Worm (Caenorhabditis elegans) whole organism, L4 larva: ENCODE measurements around the gene T12B3.2.

Experiments used
- ZK546.5 ChIP-seq, 2 experiments: sonication (generic microtip); optimal IDR thresholded peaks; 2 replicates each; lab custom pipeline; 2017; ENCODE audit warnings: missing biosample characterization in 2 of 2, missing genetic modification characterization in 2 of 2
- ceh-82 ChIP-seq: sonication (generic microtip); optimal IDR thresholded peaks from 2 replicates; lab custom pipeline; 2017; ENCODE audit warnings: missing biosample characterization, missing genetic modification characterization
- dmd-9 ChIP-seq: fragments of 200-800 bp; sonication (Bioruptor generic); IDR thresholded peaks from 2 replicates; pipeline ENCODE4 v1.3.6; 2022; ENCODE audit warnings: missing genetic modification reagents, missing genetic modification characterization, missing compliant biosample characterization
- lsy-2 ChIP-seq, 2 experiments: fragments of 150-350 bp in 1 of 2; sonication (generic microtip) in 1 of 2; optimal IDR thresholded peaks; 2 replicates each; lab custom pipeline; 2014 to 2017; ENCODE audit warnings: missing biosample characterization in 2 of 2, missing genetic modification characterization in 2 of 2
- madf-5 ChIP-seq, 2 experiments: fragments of 200-800 bp; sonication (Bioruptor generic); IDR thresholded peaks; 2 replicates each; pipeline ENCODE4 v1.3.6; 2022; ENCODE audit warnings: missing compliant biosample characterization in 2 of 2, missing genetic modification characterization in 2 of 2
- nhr-111 ChIP-seq: fragments of 200-800 bp; sonication (Bioruptor generic); optimal IDR thresholded peaks from 2 replicates; lab custom pipeline; 2018; ENCODE audit warnings: mild to moderate bottlenecking, missing genetic modification characterization, missing compliant biosample characterization
- nhr-237 ChIP-seq: sonication (generic microtip); optimal IDR thresholded peaks from 2 replicates; lab custom pipeline; 2017; ENCODE audit warnings: missing biosample characterization, missing genetic modification characterization
- set-16 ChIP-seq: fragments of 200-800 bp; sonication (Bioruptor generic); IDR thresholded peaks from 2 replicates; pipeline ENCODE4 v1.3.6; 2022; ENCODE audit warnings: missing genetic modification reagents, missing genetic modification characterization, missing compliant biosample characterization
- snpc-4 ChIP-seq: fragments of 150-350 bp; optimal IDR thresholded peaks from 2 replicates; lab custom pipeline; 2014; ENCODE audit warnings: missing biosample characterization, missing genetic modification characterization
- zip-11 ChIP-seq: fragments of 200-800 bp; sonication (Bioruptor generic); IDR thresholded peaks from 2 replicates; pipeline ENCODE4 v1.3.6; 2022; ENCODE audit warnings: missing genetic modification characterization, missing compliant biosample characterization

- TF ChIP-seq lsy-2 (tag; optimal IDR thresholded peaks at IDR 0.05; lab: Kevin White, UChicago) (no peak), ZK546.5 (tag; optimal IDR thresholded peaks at IDR 0.05; lab: Kevin White, UChicago) (no peak), zip-11 (GFP tag; lab: Robert Waterston, UW) (no peak), nhr-111 (GFP tag; lab: Kevin White, UChicago) (no peak), snpc-4 (tag; lab: Kevin White, UChicago) (no peak), madf-5 (GFP tag; IDR thresholded peaks at IDR 0.05; lab: Robert Waterston, UW) (no peak), nhr-237 (tag; lab: Kevin White, UChicago) (no peak), dmd-9 (GFP tag; lab: Robert Waterston, UW) (no peak), ceh-82 (no peak), set-16 (GFP tag; lab: Robert Waterston, UW) (no peak)
Measured at ce11 chrIV:7393700-7394099, 17.1 kb downstream of the T12B3.2 start, which contains the start of gene pitr-1.
